Fruit fly (Drosophila melanogaster): ENCODE data around the gene CG13722.

- TF ChIP-seq Sox14 (GFP tag; optimal IDR thresholded peaks at IDR 0.05) = no peak
- TF ChIP-seq CG31627 (GFP tag; optimal IDR thresholded peaks at IDR 0.05) = no peak
- TF ChIP-seq CG8319 (GFP tag; optimal IDR thresholded peaks at IDR 0.05) = no peak
- TF ChIP-seq CG16779 (tag; optimal IDR thresholded peaks at IDR 0.05) = no peak
- no peak for TF ChIP-seq Lpt (GFP tag; optimal IDR thresholded peaks at IDR 0.05)
These were observed 43.7 kb upstream of the CG13722 start for dm6 chr3L:4534481-4534880.
